Fruit fly (Drosophila melanogaster): ENCODE data around the gene Sgs5.

DNA sequence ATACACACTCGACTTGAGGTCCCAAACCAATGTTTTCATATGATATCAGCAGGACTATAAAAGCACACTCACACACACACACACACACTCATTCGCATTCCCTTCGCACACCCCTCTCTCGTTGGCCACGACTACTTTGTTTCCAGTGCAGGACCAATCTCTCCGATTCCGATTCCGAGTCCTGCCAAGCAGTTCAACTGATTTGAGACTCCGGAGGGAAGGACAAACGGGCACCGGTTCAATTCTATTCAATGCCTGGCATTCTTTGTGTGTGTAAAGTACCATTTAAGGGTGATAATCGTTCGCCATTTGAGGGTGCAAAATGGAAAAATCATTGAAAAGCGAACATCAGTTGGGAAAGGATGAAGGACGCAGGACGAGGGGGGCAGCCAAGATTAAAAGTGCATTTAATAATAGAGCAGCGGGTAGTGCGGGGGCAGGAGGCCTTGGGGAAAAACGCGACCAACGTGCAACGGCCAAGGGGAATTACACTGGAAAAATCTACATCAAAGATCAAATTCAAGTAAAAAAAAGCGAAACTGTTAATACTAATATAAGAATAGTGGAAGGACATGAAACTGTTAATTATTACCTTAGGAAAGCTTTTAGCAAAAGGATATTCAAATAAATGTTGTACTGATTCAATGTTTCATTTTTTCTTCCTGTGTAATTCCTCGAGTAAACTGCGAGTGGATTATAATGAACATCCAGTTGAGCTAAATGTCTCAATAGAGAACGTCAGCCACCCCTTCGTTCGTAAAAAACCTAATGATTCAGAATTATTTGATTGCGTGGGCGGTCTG is 11.3 kb upstream of the Sgs5 start:
- TF ChIP-seq CG7045 (GFP tag; optimal IDR thresholded peaks at IDR 0.05) (no peak), CG1620 (GFP tag; optimal IDR thresholded peaks at IDR 0.05) (no peak), cic (GFP tag; optimal IDR thresholded peaks at IDR 0.05) (no peak), CG33017 (tag; optimal IDR thresholded peaks at IDR 0.05) (no peak), cnc (optimal IDR thresholded peaks at IDR 0.05) (no peak), pad (GFP tag; optimal IDR thresholded peaks at IDR 0.05) (no peak), kay (GFP tag; ENCODE audit: borderline replicate concordance) (no peak), toe (GFP tag; optimal IDR thresholded peaks at IDR 0.05) (no peak), Clk (GFP tag; optimal IDR thresholded peaks at IDR 0.05) (no peak), CG5204 (GFP tag; optimal IDR thresholded peaks at IDR 0.05) (no peak), CG12768 (GFP tag; optimal IDR thresholded peaks at IDR 0.05) (no peak), CG14711 (tag; optimal IDR thresholded peaks at IDR 0.05) (no peak), CG7101 (tag; optimal IDR thresholded peaks at IDR 0.05) (no peak), tj (GFP tag; optimal IDR thresholded peaks at IDR 0.05) (no peak)
